Worm (Caenorhabditis elegans): ENCODE data around the gene fbxb-14.

ce11 chrII:606033-606432, 23.5 kb upstream of the fbxb-14 start, which contains the start of gene W04H10.5:
- no peak for TF ChIP-seq lim-6 (tag; optimal IDR thresholded peaks at IDR 0.05)
- TF ChIP-seq ama-1 (optimal IDR thresholded peaks at IDR 0.05) = no peak
- TF ChIP-seq unc-55 (GFP tag; optimal IDR thresholded peaks at IDR 0.05) = no peak
- TF ChIP-seq fkh-10 (GFP tag; optimal IDR thresholded peaks at IDR 0.05) = no peak
- no peak for TF ChIP-seq F13H6.1 (tag; optimal IDR thresholded peaks at IDR 0.05)
- no peak for TF ChIP-seq syd-9 (tag; optimal IDR thresholded peaks at IDR 0.05)

Data from whole organism, late embryonic.